Fruit fly (Drosophila melanogaster): ENCODE data around the gene qless.

qless gene

DNA sequence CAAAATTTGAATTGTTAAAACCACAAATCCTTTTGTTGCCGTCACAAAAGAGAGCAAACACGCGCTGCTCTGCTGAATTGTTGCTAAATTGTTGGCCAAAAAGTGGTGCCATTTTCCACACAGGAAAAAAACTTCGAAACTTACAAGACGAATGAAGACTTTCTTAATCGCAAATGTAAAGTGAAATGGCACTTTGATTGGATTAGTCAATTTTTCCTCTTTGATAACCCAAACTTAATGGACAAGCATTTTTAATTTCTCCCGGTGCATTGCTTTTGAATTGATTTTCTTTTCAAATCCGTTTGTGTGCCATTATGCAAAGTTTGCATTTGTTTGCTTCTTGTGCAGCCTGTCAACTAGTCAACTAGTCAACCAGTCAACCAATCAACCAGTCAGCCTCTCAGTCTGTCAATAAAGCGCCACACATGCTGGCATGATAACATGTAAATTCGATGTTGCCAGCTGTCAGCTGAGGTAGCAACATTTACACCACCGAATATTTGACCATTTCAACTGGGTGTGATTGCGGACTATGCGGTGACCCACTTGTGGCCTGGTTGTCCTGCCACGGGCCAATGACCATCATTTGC lies 9.2 kb downstream of the qless start (continued):
- TF ChIP-seq CG4318 (GFP tag; optimal IDR thresholded peaks at IDR 0.05) (peak; percentile 44), CG7368 (GFP tag; optimal IDR thresholded peaks at IDR 0.05) (no peak), CG10669 (GFP tag; optimal IDR thresholded peaks at IDR 0.05) (no peak), Sox14 (GFP tag; optimal IDR thresholded peaks at IDR 0.05) (no peak), esn (GFP tag; optimal IDR thresholded peaks at IDR 0.05) (no peak), CG10631 (GFP tag; optimal IDR thresholded peaks at IDR 0.05) (no peak), Eip78C (GFP tag) (peak; percentile 64), CG15336 (GFP tag; IDR thresholded peaks at IDR 0.05) (peak; percentile 82), CG6792 (GFP tag; optimal IDR thresholded peaks at IDR 0.05) (no peak), ss (GFP tag; optimal IDR thresholded peaks at IDR 0.05) (no peak), CG3919 (GFP tag; optimal IDR thresholded peaks at IDR 0.05) (peak; percentile 29)

dm6 chr3R:31241109-31241508 lies 11.3 kb downstream of the qless start:
- TF ChIP-seq pdm3 (GFP tag; optimal IDR thresholded peaks at IDR 0.05) (no peak), CG6854 (GFP tag; optimal IDR thresholded peaks at IDR 0.05) (no peak), CG8319 (GFP tag; optimal IDR thresholded peaks at IDR 0.05) (no peak), fd59A (GFP tag; optimal IDR thresholded peaks at IDR 0.05) (no peak), CG7368 (GFP tag; optimal IDR thresholded peaks at IDR 0.05) (no peak), CG3919 (GFP tag; optimal IDR thresholded peaks at IDR 0.05) (no peak), Hr38 (GFP tag; optimal IDR thresholded peaks at IDR 0.05) (no peak), Hr4 (GFP tag; optimal IDR thresholded peaks at IDR 0.05) (no peak), Ets96B (tag; optimal IDR thresholded peaks at IDR 0.05) (no peak), OdsH (GFP tag; optimal IDR thresholded peaks at IDR 0.05) (no peak)

dm6 chr3R:31240023-31240422 lies 12.4 kb downstream of the qless start:
- TF ChIP-seq fkh (GFP tag; optimal IDR thresholded peaks at IDR 0.05), result peak; percentile 39
- TF ChIP-seq CG31627 (GFP tag; optimal IDR thresholded peaks at IDR 0.05), result no peak
- TF ChIP-seq CG10669 (GFP tag; optimal IDR thresholded peaks at IDR 0.05), result no peak

DNA sequence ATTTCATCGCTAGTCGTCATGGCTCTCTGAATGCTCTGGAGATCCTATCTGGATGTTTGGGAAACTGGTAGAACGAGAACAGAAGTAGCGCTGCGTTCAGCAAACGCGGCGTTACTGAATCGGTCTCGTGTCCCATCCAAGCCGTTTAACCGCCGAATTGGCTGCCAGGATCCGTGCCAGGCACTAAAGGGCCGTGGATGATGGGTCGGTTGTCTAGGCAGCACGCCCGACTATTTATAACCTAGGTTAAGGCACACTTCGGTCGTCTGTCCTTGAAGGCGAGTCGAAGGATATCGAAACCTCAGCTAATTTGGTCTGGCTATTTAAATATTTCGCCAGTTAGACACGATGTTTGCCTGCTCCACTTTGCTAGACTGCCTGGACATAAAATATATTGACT lies 17.1 kb downstream of the qless start, which contains the start of gene CG15564:
CG15564 (minus strand) TSS at position 101 of the 400 bp plus-strand sequence.
- TF ChIP-seq CG10631 (GFP tag; optimal IDR thresholded peaks at IDR 0.05) (no peak), lz (GFP tag; optimal IDR thresholded peaks at IDR 0.05) (no peak), esn (GFP tag; optimal IDR thresholded peaks at IDR 0.05) (no peak), Gug (GFP tag; IDR thresholded peaks at IDR 0.05) (no peak), Eip78C (GFP tag) (no peak), CG3919 (GFP tag; optimal IDR thresholded peaks at IDR 0.05) (no peak), CG32006 (GFP tag; optimal IDR thresholded peaks at IDR 0.05) (no peak), topi (GFP tag; optimal IDR thresholded peaks at IDR 0.05) (no peak)

dm6 chr3R:31232236-31232635 lies 20.2 kb downstream of the qless start, which contains the start of gene CG15563:
TSS of gene CG15563 (minus strand) at chr3R:31232336.
- TF ChIP-seq CG11762 (GFP tag; optimal IDR thresholded peaks at IDR 0.05; ENCODE audit: insufficient read depth), result no peak
- no peak for TF ChIP-seq fd85E (GFP tag; optimal IDR thresholded peaks at IDR 0.05)
- no peak for TF ChIP-seq achi (GFP tag; optimal IDR thresholded peaks at IDR 0.05)
- no peak for TF ChIP-seq Gug (GFP tag; IDR thresholded peaks at IDR 0.05)
- no peak for TF ChIP-seq Ets96B (tag; optimal IDR thresholded peaks at IDR 0.05)
- TF ChIP-seq fd59A (GFP tag; optimal IDR thresholded peaks at IDR 0.05), result no peak
- TF ChIP-seq eg (GFP tag; IDR thresholded peaks at IDR 0.05), result no peak

dm6 chr3R:31231134-31231533 lies 21.3 kb downstream of the qless start:
- TF ChIP-seq CG6792 (GFP tag; optimal IDR thresholded peaks at IDR 0.05) (no peak), esn (GFP tag; optimal IDR thresholded peaks at IDR 0.05) (no peak), dac (GFP tag; optimal IDR thresholded peaks at IDR 0.05) (no peak), CG8119 (GFP tag; IDR thresholded peaks at IDR 0.05) (no peak), Lpt (GFP tag; optimal IDR thresholded peaks at IDR 0.05) (no peak), CG4318 (GFP tag; optimal IDR thresholded peaks at IDR 0.05) (no peak), acj6 (GFP tag; optimal IDR thresholded peaks at IDR 0.05) (no peak), ss (GFP tag; optimal IDR thresholded peaks at IDR 0.05) (no peak), Sox14 (GFP tag; optimal IDR thresholded peaks at IDR 0.05) (no peak), fd85E (GFP tag; optimal IDR thresholded peaks at IDR 0.05) (no peak), CG3919 (GFP tag; optimal IDR thresholded peaks at IDR 0.05) (no peak), lz (GFP tag; optimal IDR thresholded peaks at IDR 0.05) (no peak), CG1621 (tag; optimal IDR thresholded peaks at IDR 0.05) (no peak), CG34406 (GFP tag; optimal IDR thresholded peaks at IDR 0.05) (no peak)
